Worm (Caenorhabditis elegans) whole organism, L4/young adult: ENCODE data around the gene R09F10.8.
"Not testable (repeated sequence)": the region's sequence is repeated elsewhere in the genome, so short reads cannot be mapped to it uniquely, and the experiment has no call there.

ENCODE experiments used
- W03F9.2 ChIP-seq: fragments of 150-350 bp; optimal IDR thresholded peaks from 2 replicates; lab custom pipeline; 2014; ENCODE audit warnings: missing biosample characterization, missing genetic modification characterization
- dao-5 ChIP-seq: sonication (generic microtip); optimal IDR thresholded peaks from 2 replicates; lab custom pipeline; 2016; ENCODE audit warnings: missing genotype, missing genetic modification characterization, moderate library complexity, missing compliant biosample characterization
- him-1 ChIP-seq: sonication (generic microtip); optimal IDR thresholded peaks from 2 replicates; lab custom pipeline; 2016; ENCODE audit warnings: missing genotype, missing genetic modification reagents, missing genetic modification characterization, missing compliant biosample characterization

Gene R09F10.8

DNA sequence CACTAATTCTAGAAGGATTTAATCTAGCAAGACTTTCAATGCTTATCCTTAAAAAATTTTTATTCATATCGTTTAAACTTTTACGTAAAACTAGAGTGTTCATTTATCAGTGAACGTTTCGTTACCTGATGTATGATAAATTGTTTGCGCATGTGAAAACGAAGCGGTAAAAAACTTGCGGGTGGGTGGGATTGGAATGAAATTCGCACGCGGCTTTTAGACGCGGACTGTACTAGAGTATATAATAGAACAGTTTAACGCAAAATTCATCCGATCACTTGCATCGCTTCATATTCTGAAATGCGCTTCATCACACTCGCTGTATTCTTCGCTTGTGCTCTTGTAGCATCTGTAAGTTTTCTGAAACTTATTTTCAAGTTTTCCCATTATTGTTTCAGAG, 4.4 kb downstream of the R09F10.8 start, which contains the start of gene abu-9:
TSS of gene abu-9 (plus strand) at position 301 of the 400 bp plus-strand sequence.
- not testable (repeated sequence) for TF ChIP-seq him-1 (tag; lab: Kevin White, UChicago); dao-5; W03F9.2 (tag; lab: Kevin White, UChicago)

- TF ChIP-seq W03F9.2 (tag; lab: Kevin White, UChicago) (no peak), dao-5 (no peak), him-1 (tag; lab: Kevin White, UChicago) (no peak)
Observed at ce11 chrX:8320889-8321288, 5.4 kb downstream of the R09F10.8 start, which contains the start of gene pqn-57. TSS of gene pqn-57 (minus strand) at chrX:8320989.

- TF ChIP-seq him-1 (tag; lab: Kevin White, UChicago) (no peak), dao-5 (no peak), W03F9.2 (tag; lab: Kevin White, UChicago) (no peak)
Observed at ce11 chrX:8318950-8319349, 7.3 kb downstream of the R09F10.8 start, which contains the start of gene srh-11. TSS of gene srh-11 (minus strand) at chrX:8319050.

ce11 chrX:8311590-8311989, 14.7 kb downstream of the R09F10.8 start:
- TF ChIP-seq him-1 (tag; lab: Kevin White, UChicago) (no peak), W03F9.2 (tag; lab: Kevin White, UChicago) (no peak), dao-5 (no peak)

DNA sequence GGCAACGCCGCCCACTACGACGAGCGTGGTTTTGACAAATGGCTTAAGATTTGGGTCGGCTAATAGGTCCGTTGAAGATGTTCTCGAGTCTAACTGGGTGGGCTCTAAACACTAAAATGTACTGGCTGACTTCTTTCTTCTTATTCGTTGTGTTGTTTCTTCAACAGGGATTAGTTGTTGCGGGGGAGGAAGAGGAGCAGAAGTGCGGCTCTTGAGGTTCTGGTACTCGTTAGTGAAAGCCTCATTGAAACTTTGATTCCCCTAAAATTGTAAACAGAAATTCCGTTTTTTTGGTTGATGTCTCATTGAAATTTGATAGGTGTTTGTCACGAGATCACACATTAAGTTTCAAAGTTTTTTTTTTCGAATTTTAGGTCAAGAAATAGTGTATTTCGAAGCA, 15.5 kb downstream of the R09F10.8 start:
- TF ChIP-seq W03F9.2 (tag; lab: Kevin White, UChicago) (no peak), him-1 (tag; lab: Kevin White, UChicago) (no peak), dao-5 (no peak)

ce11 chrX:8308491-8308890, 17.8 kb downstream of the R09F10.8 start:
- TF ChIP-seq dao-5 (no peak), W03F9.2 (tag; lab: Kevin White, UChicago) (no peak), him-1 (tag; lab: Kevin White, UChicago) (no peak)

ce11 chrX:8307600-8307999, 18.7 kb downstream of the R09F10.8 start, which contains the start of gene R09F10.5:
TSS of gene R09F10.5 (minus strand) at chrX:8307700.
- no peak for TF ChIP-seq W03F9.2 (tag; lab: Kevin White, UChicago)
- TF ChIP-seq dao-5: no peak
- TF ChIP-seq him-1 (tag; lab: Kevin White, UChicago): no peak

DNA sequence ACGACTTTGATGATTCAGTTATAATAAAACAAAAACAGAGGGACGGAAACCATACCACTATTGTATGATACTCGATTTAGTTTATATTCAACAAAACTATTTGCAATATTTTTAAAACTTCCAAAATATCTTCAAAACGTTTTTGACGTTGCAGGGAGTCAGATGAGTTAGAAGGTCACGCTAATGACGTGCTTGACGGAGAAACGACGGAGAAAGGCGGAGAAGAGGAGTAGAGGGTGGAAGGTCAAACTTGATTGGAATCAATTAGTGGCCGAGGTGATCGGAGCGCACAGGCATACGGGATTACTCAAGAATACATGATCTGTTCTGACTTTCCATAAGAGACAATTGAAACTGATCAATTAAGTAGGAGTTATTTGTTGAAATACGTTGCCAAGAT, 23.4 kb downstream of the R09F10.8 start:
- TF ChIP-seq W03F9.2 (tag; lab: Kevin White, UChicago) (no peak), dao-5 (no peak), him-1 (tag; lab: Kevin White, UChicago) (no peak)

DNA sequence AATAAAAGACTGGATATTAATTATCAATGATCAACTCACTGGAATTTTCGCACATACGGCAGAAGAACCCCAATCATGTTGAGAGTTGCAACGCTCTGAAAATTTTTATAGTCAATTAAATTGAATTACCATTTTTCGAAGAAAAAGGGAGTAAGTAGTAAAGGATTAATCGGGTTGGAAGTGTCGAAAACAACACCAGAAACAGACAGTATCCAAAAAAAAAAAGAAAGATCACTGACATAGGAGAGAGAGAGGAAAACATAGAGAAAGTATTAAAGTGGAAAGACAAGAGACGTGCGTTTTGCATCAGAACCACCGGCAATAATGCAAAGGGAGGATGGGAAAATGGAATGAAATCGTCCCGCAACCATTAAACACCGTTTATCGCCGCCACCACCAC, 24.0 kb downstream of the R09F10.8 start, which contains the start of gene inx-5:
TSS of gene inx-5 (minus strand) at position 101 of the 400 bp plus-strand sequence.
- no peak for TF ChIP-seq dao-5
- TF ChIP-seq W03F9.2 (tag; lab: Kevin White, UChicago): no peak
- no peak for TF ChIP-seq him-1 (tag; lab: Kevin White, UChicago)

- TF ChIP-seq dao-5 (no peak), him-1 (tag; lab: Kevin White, UChicago) (no peak), W03F9.2 (tag; lab: Kevin White, UChicago) (no peak)
Observed at ce11 chrX:8299554-8299953, 26.7 kb downstream of the R09F10.8 start, which contains the start of gene ced-13. TSS of gene ced-13 (minus strand) at chrX:8299654.

DNA sequence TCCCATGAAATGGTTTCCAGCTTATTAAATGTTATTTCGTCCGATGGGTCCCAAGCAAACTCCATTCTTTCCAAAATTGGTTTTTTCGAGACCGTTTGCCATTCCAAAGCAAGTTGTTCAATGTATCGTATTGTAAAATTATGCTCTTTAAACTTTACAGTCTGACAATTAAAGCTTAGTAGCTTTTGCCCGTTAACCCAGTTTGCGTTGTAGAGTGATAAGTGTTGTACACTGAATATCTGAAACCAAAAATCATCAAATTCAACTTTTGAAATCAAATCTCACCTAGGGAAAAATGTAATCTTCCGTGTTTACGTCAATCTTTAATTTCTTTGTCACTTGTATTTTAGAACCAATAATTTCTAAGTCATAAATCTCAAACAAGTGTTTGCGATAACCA, 28.9 kb downstream of the R09F10.8 start:
- TF ChIP-seq W03F9.2 (tag; lab: Kevin White, UChicago) (no peak), dao-5 (no peak), him-1 (tag; lab: Kevin White, UChicago) (no peak)

ce11 chrX:8294586-8294985, 31.7 kb downstream of the R09F10.8 start, which contains the start of gene R09F10.3:
TSS of gene R09F10.3 (plus strand) at chrX:8294625.
- TF ChIP-seq him-1 (tag; lab: Kevin White, UChicago): no peak
- TF ChIP-seq W03F9.2 (tag; lab: Kevin White, UChicago): no peak
- TF ChIP-seq dao-5: no peak

DNA sequence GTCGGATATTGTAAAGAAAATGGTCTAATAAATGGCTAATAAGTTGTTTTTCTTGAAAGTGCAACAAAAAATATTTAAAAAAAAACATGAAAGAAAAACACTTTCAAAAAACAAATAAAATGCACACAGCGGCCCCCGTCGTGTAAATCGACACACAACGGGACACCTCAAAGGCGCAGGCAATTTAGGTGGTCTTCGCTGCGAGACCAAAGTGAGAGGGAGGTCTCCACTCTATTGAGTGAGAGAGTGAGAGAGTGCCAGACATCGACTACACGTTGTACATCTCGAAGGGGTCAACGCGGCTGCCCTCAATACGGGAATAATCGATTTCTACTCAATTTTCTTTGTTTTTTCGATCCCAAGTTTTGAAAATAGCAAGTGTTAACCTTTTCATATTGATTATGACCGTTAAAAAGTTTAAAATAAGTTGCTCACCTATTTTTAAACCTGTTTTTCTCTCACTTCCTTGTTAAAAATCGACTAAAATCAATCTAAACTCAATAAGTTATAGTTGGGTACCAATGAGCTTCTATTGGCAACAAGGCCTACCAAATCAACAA, 39.4 kb downstream of the R09F10.8 start, which contains the start of gene sec-16A.2:
TSS of gene sec-16A.2 (plus strand) at position 510 of the 560 bp plus-strand sequence.
- TF ChIP-seq dao-5 (no peak), W03F9.2 (tag; lab: Kevin White, UChicago) (no peak), him-1 (tag; lab: Kevin White, UChicago) (no peak)

- TF ChIP-seq dao-5 (no peak), W03F9.2 (tag; lab: Kevin White, UChicago) (no peak), him-1 (tag; lab: Kevin White, UChicago) (no peak)
Observed at ce11 chrX:8286164-8286563, 40.1 kb downstream of the R09F10.8 start.
